Fruit fly (Drosophila melanogaster) whole organism, embryonic: ENCODE data around the gene dikar.

Experiments used
- Atf6 ChIP-seq: fragments of 200-800 bp; sonication (Bioruptor generic); IDR thresholded peaks from 2 replicates; pipeline ENCODE4 v1.3.6; 2022; ENCODE audit warnings: missing biosample characterization, missing genetic modification characterization
- B-H2 ChIP-seq: fragments of 200-800 bp; sonication (Bioruptor generic); optimal IDR thresholded peaks from 2 replicates; lab custom pipeline; 2018; ENCODE audit warnings: missing biosample characterization, mild to moderate bottlenecking, missing genetic modification characterization
- BtbVII ChIP-seq: fragments of 200-800 bp; sonication (Bioruptor generic); optimal IDR thresholded peaks from 3 replicates; lab custom pipeline; 2017; ENCODE audit warnings: missing biosample characterization, mild to moderate bottlenecking, missing genetic modification characterization
- CG10147 ChIP-seq: fragments of 200-800 bp; sonication (Bioruptor generic); optimal IDR thresholded peaks from 2 replicates; lab custom pipeline; 2019; ENCODE audit warnings: missing biosample characterization, mild to moderate bottlenecking, missing genetic modification characterization, moderate library complexity
- CG10267 ChIP-seq: fragments of 200-800 bp; sonication (Bioruptor generic); optimal IDR thresholded peaks from 2 replicates; lab custom pipeline; 2018; ENCODE audit warnings: missing biosample characterization, mild to moderate bottlenecking, missing genetic modification characterization, moderate library complexity
- CG10979 ChIP-seq: fragments of 200-800 bp; sonication (Bioruptor generic); optimal IDR thresholded peaks from 2 replicates; lab custom pipeline; 2018; ENCODE audit warnings: missing biosample characterization, mild to moderate bottlenecking, missing genetic modification characterization, moderate library complexity
- CG11085 ChIP-seq: fragments of 200-800 bp; sonication (Bioruptor generic); IDR thresholded peaks from 2 replicates; pipeline ENCODE4 v1.3.6; 2022; ENCODE audit warnings: missing biosample characterization, missing genetic modification characterization
- CG11504 ChIP-seq: fragments of 200-800 bp; sonication (Bioruptor generic); optimal IDR thresholded peaks from 3 replicates; lab custom pipeline; 2019; ENCODE audit warnings: missing biosample characterization, mild to moderate bottlenecking, missing genetic modification characterization, moderate library complexity
- CG13775 ChIP-seq: fragments of 200-800 bp; sonication (Bioruptor generic); optimal IDR thresholded peaks from 3 replicates; lab custom pipeline; 2017; ENCODE audit warnings: missing biosample characterization, mild to moderate bottlenecking, missing genetic modification characterization
- CG14667 ChIP-seq: fragments of 200-800 bp; sonication (Bioruptor generic); IDR thresholded peaks from 2 replicates; pipeline ENCODE4 v1.3.6; 2022; ENCODE audit warnings: missing biosample characterization, missing genetic modification characterization
- CG14710 ChIP-seq: fragments of 200-800 bp; sonication (Bioruptor generic); optimal IDR thresholded peaks from 3 replicates; lab custom pipeline; 2019; ENCODE audit warnings: missing biosample characterization, mild to moderate bottlenecking, missing genetic modification characterization, moderate library complexity
- CG15601 ChIP-seq: fragments of 200-800 bp; sonication (Bioruptor generic); optimal IDR thresholded peaks from 3 replicates; lab custom pipeline; 2019; ENCODE audit warnings: missing biosample characterization, mild to moderate bottlenecking, missing genetic modification characterization, moderate library complexity
- CG1602 ChIP-seq: fragments of 200-800 bp; sonication (Bioruptor generic); optimal IDR thresholded peaks from 3 replicates; lab custom pipeline; 2016; ENCODE audit warnings: missing biosample characterization, missing genetic modification characterization
- CG1647 ChIP-seq: fragments of 200-800 bp; sonication (Bioruptor generic); optimal IDR thresholded peaks from 3 replicates; lab custom pipeline; 2016; ENCODE audit warnings: missing biosample characterization, missing genetic modification characterization
- CG16779 ChIP-seq: fragments of 200-800 bp; sonication (Bioruptor generic); IDR thresholded peaks from 2 replicates; pipeline ENCODE4 v1.3.6; 2022; ENCODE audit warnings: missing biosample characterization, missing genetic modification characterization
- CG1792 ChIP-seq: fragments of 200-800 bp; sonication (Bioruptor generic); optimal IDR thresholded peaks from 2 replicates; lab custom pipeline; 2016; ENCODE audit warnings: missing biosample characterization, missing genetic modification characterization
- CG1832 ChIP-seq: fragments of 200-800 bp; sonication (Bioruptor generic); optimal IDR thresholded peaks from 2 replicates; lab custom pipeline; 2017; ENCODE audit warnings: missing biosample characterization, mild to moderate bottlenecking, missing genetic modification characterization, inconsistent platforms
- CG2199 ChIP-seq: fragments of 200-800 bp; sonication (Bioruptor generic); IDR thresholded peaks from 3 replicates; pipeline ENCODE4 v1.3.6; 2022; ENCODE audit warnings: missing biosample characterization, missing genetic modification characterization
- CG2678 ChIP-seq: fragments of 200-800 bp; sonication (Bioruptor generic); optimal IDR thresholded peaks from 3 replicates; lab custom pipeline; 2019; ENCODE audit warnings: missing biosample characterization, mild to moderate bottlenecking, missing genetic modification characterization, moderate library complexity
- CG3065 ChIP-seq: fragments of 200-800 bp; sonication (Bioruptor generic); optimal IDR thresholded peaks from 2 replicates; lab custom pipeline; 2016; ENCODE audit warnings: missing biosample characterization, missing genetic modification characterization
- CG32772 ChIP-seq: fragments of 200-800 bp; sonication (Bioruptor generic); IDR thresholded peaks from 2 replicates; pipeline ENCODE4 v1.3.6; 2022; ENCODE audit warnings: missing biosample characterization, missing genetic modification characterization
- CG3726 ChIP-seq: fragments of 200-800 bp; sonication (Bioruptor generic); IDR thresholded peaks from 3 replicates; pipeline ENCODE4, ENCODE4 v1.3.6; 2022; ENCODE audit warnings: missing biosample characterization, missing genetic modification characterization
- CG4854 ChIP-seq: fragments of 200-800 bp; sonication (Bioruptor generic); optimal IDR thresholded peaks from 2 replicates; lab custom pipeline; 2016; ENCODE audit warnings: missing biosample characterization, missing genetic modification characterization, inconsistent platforms
- CG8388 ChIP-seq: fragments of 200-800 bp; sonication (Bioruptor generic); optimal IDR thresholded peaks from 2 replicates; lab custom pipeline; 2019; ENCODE audit warnings: missing biosample characterization, mild to moderate bottlenecking, missing genetic modification characterization, moderate library complexity
- CG9727 ChIP-seq: fragments of 200-800 bp; sonication (Bioruptor generic); optimal IDR thresholded peaks from 3 replicates; lab custom pipeline; 2017; ENCODE audit warnings: missing biosample characterization, mild to moderate bottlenecking, missing genetic modification characterization
- Dad ChIP-seq: fragments of 200-800 bp; sonication (Bioruptor generic); optimal IDR thresholded peaks from 3 replicates; lab custom pipeline; 2016; ENCODE audit warnings: missing biosample characterization, missing genetic modification characterization
- Dll ChIP-seq: fragments of 200-800 bp; sonication (Bioruptor generic); IDR thresholded peaks from 4 replicates; pipeline ENCODE4 v1.3.6; 2022; ENCODE audit warnings: missing biosample characterization, missing genetic modification characterization; ENCODE audit not compliant: partially characterized antibody
- H2.0 ChIP-seq: fragments of 200-800 bp; sonication (Bioruptor generic); IDR thresholded peaks from 2 replicates; pipeline ENCODE4 v1.3.6; 2022; ENCODE audit warnings: missing biosample characterization, missing genetic modification characterization
- Hr78 ChIP-seq, 2 experiments: fragments of 200-800 bp in 1 of 2; fragments of >200 bp in 1 of 2; sonication (Bioruptor generic) in 1 of 2; optimal IDR thresholded peaks; 2 replicates each; lab custom pipeline; 2017 to 2019; ENCODE audit warnings: missing biosample characterization in 2 of 2, missing genetic modification characterization in 2 of 2, mild to moderate bottlenecking in 1 of 2, moderate library complexity in 1 of 2
- Lhr ChIP-seq: fragments of 200-800 bp; sonication (Bioruptor generic); optimal IDR thresholded peaks from 3 replicates; lab custom pipeline; 2017; ENCODE audit warnings: mild to moderate bottlenecking, missing biosample characterization, missing genetic modification reagents, missing genetic modification characterization
- Med ChIP-seq: fragments of 200-800 bp; sonication (Bioruptor generic); peaks from one replicate; lab custom pipeline; 2016; ENCODE audit warnings: missing biosample characterization, missing genetic modification characterization, mild to moderate bottlenecking, inconsistent platforms, moderate library complexity
- Mrtf ChIP-seq: fragments of 200-800 bp; sonication (Bioruptor generic); IDR thresholded peaks from 3 replicates; pipeline ENCODE4 v1.3.6; 2022; ENCODE audit warnings: missing biosample characterization, missing genetic modification characterization
- NK7.1 ChIP-seq: fragments of 200-800 bp; sonication (Bioruptor generic); optimal IDR thresholded peaks from 3 replicates; lab custom pipeline; 2016; ENCODE audit warnings: missing biosample characterization, missing genetic modification characterization
- Neu2 ChIP-seq: fragments of 200-800 bp; sonication (Bioruptor generic); optimal IDR thresholded peaks from 3 replicates; lab custom pipeline; 2016; ENCODE audit warnings: missing biosample characterization, missing genetic modification characterization, borderline replicate concordance
- Opbp ChIP-seq: fragments of 200-800 bp; sonication (Bioruptor generic); IDR thresholded peaks from 3 replicates; pipeline ENCODE4 v1.3.6; 2022; ENCODE audit warnings: missing biosample characterization, missing genetic modification characterization; ENCODE audit not compliant: partially characterized antibody
- Sry-β ChIP-seq: fragments of 200-800 bp; sonication (Bioruptor generic); optimal IDR thresholded peaks from 2 replicates; lab custom pipeline; 2018; ENCODE audit warnings: missing biosample characterization, mild to moderate bottlenecking, missing genetic modification characterization, moderate library complexity
- amos ChIP-seq: fragments of 200-800 bp; sonication (Bioruptor generic); IDR thresholded peaks from 2 replicates; pipeline ENCODE4 v1.3.6; 2022; ENCODE audit warnings: missing biosample characterization, missing genetic modification characterization; ENCODE audit not compliant: partially characterized antibody
- bbx ChIP-seq: fragments of 200-800 bp; sonication (Bioruptor generic); IDR thresholded peaks from 2 replicates; pipeline ENCODE4 v1.3.6; 2022; ENCODE audit warnings: missing biosample characterization, missing genetic modification characterization; ENCODE audit not compliant: partially characterized antibody
- caup ChIP-seq: fragments of 200-800 bp; sonication (Bioruptor generic); optimal IDR thresholded peaks from 3 replicates; lab custom pipeline; 2017; ENCODE audit warnings: missing biosample characterization, mild to moderate bottlenecking, missing genetic modification characterization, moderate library complexity; ENCODE audit not compliant: severe bottlenecking
- chm ChIP-seq: fragments of 200-800 bp; sonication (Bioruptor generic); IDR thresholded peaks from 2 replicates; pipeline ENCODE4 v1.3.6; 2022; ENCODE audit warnings: missing biosample characterization, missing genetic modification characterization
- ci ChIP-seq: fragments of 200-800 bp; sonication (Bioruptor generic); IDR thresholded peaks from 3 replicates; pipeline ENCODE4 v1.3.6; 2022; ENCODE audit warnings: missing biosample characterization, missing genetic modification characterization
- cwo ChIP-seq: fragments of 200-800 bp; sonication (Bioruptor generic); optimal IDR thresholded peaks from 3 replicates; lab custom pipeline; 2017; ENCODE audit warnings: missing biosample characterization, missing genetic modification characterization, mild to moderate bottlenecking, moderate library complexity, missing genetic modification reagents
- fd64A ChIP-seq: fragments of 200-800 bp; sonication (Bioruptor generic); optimal IDR thresholded peaks from 3 replicates; lab custom pipeline; 2018; ENCODE audit warnings: missing biosample characterization, mild to moderate bottlenecking, missing genetic modification characterization
- lilli ChIP-seq: fragments of 200-800 bp; sonication (Bioruptor generic); optimal IDR thresholded peaks from 3 replicates; lab custom pipeline; 2016; ENCODE audit warnings: missing biosample characterization, missing genetic modification characterization
- row ChIP-seq: fragments of 200-800 bp; sonication (Bioruptor generic); IDR thresholded peaks from 3 replicates; pipeline ENCODE4 v1.3.6; 2022; ENCODE audit warnings: missing biosample characterization, missing genetic modification characterization
- sima ChIP-seq: fragments of 200-800 bp; sonication (Bioruptor generic); optimal IDR thresholded peaks from 2 replicates; lab custom pipeline; 2016; ENCODE audit warnings: missing biosample characterization, missing genetic modification characterization
- trh ChIP-seq: fragments of 200-800 bp; sonication (Bioruptor generic); optimal IDR thresholded peaks from 2 replicates; lab custom pipeline; 2016; ENCODE audit warnings: missing biosample characterization, missing genetic modification characterization
- vnd ChIP-seq: fragments of 200-800 bp; sonication (Bioruptor generic); IDR thresholded peaks from 3 replicates; pipeline ENCODE4 v1.3.6; 2022; ENCODE audit warnings: missing biosample characterization, missing genetic modification characterization; ENCODE audit not compliant: partially characterized antibody
- yki ChIP-seq: fragments of >200 bp; optimal IDR thresholded peaks from 3 replicates; lab custom pipeline; 2018

dikar gene

DNA sequence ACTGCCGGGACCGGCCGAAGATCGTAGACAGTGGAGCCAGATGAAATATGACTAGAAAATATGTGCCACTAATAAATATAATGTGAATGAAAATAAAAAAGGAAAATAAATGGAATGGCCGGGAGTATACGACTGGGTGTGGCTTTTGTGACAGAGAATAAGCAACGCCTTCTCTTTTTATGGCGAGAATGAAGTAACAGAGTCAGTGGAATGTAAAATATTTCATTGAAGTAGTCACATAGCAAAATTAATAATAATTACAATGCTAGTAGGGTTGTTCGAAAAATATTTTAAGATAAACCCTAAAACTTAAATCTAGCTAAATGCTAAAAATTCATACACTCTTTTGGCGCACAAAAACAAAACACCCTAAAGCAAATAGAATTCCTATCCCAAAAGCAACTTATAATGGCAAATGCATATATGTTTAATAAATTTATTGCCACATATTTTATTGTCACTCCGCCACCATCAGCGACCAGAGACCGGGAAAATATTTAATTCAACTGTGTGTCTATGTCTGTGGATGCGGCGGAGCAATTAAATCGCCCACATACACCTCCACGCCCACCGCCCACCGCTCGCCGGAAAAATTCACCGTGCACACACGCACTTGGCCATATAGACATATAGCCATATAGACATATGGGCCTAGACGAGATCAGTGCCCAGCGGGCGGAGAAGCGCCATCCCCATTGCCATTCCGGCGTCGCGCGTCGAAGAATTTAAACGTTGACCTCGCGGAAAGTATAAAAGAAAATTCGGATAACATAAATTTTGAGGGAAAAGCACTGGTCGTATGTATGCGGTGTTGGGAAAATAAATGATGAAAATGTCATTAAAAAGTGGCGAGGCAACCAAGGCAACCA is 36.0 kb downstream of the dikar start (continued):
- peak; percentile 48 for TF ChIP-seq CG2678 (tag; lab: Kevin White, UChicago)
- no peak for TF ChIP-seq CG1832 (GFP tag; lab: Kevin White, UChicago)
- TF ChIP-seq Mrtf (GFP tag; lab: Robert Waterston, UW) = no peak
- peak; percentile 63 for TF ChIP-seq Med (GFP tag; lab: Kevin White, UChicago)
- no peak for TF ChIP-seq CG32772 (GFP tag; lab: Robert Waterston, UW)
- peak; percentile 51 for TF ChIP-seq CG11504 (tag; lab: Kevin White, UChicago)
- no peak for TF ChIP-seq CG10147 (GFP tag; lab: Kevin White, UChicago)
- TF ChIP-seq CG2199 (GFP tag; lab: Robert Waterston, UW) = no peak
- TF ChIP-seq row (GFP tag; lab: Robert Waterston, UW) = peak; percentile 39; the same call in 2 of the 3 replicates
- no peak for TF ChIP-seq vnd (GFP tag; lab: Robert Waterston, UW)
- TF ChIP-seq CG3065 (GFP tag; lab: Kevin White, UChicago) = no peak
- no peak for TF ChIP-seq B-H2 (GFP tag; lab: Kevin White, UChicago)
- TF ChIP-seq CG1792 (GFP tag; lab: Kevin White, UChicago) = no peak
- TF ChIP-seq cwo (GFP tag; lab: Kevin White, UChicago) = peak; percentile 10
- no peak for TF ChIP-seq Hr78 (GFP tag; optimal IDR thresholded peaks at IDR 0.05; lab: Kevin White, UChicago)
- TF ChIP-seq CG1602 (GFP tag; lab: Kevin White, UChicago) = no peak
- TF ChIP-seq Dll (GFP tag; lab: Robert Waterston, UW) = no peak
- TF ChIP-seq fd64A (GFP tag; lab: Kevin White, UChicago) = no peak
- no peak for TF ChIP-seq Opbp (GFP tag; lab: Robert Waterston, UW)
- TF ChIP-seq NK7.1 (GFP tag; lab: Kevin White, UChicago) = no peak
- no peak for TF ChIP-seq amos (GFP tag; lab: Robert Waterston, UW)
- no peak for TF ChIP-seq CG4854 (GFP tag; lab: Kevin White, UChicago)
- no peak for TF ChIP-seq CG16779
- TF ChIP-seq Dad (GFP tag; lab: Kevin White, UChicago) = no peak
- no peak for TF ChIP-seq caup (GFP tag; lab: Kevin White, UChicago)
- no peak for TF ChIP-seq CG9727 (GFP tag; lab: Kevin White, UChicago)
- no peak for TF ChIP-seq ci (GFP tag; lab: Robert Waterston, UW)
- TF ChIP-seq BtbVII (GFP tag; lab: Kevin White, UChicago) = no peak
- TF ChIP-seq CG11085 (GFP tag; lab: Robert Waterston, UW) = no peak
- TF ChIP-seq bbx (GFP tag; lab: Robert Waterston, UW) = no peak
- TF ChIP-seq CG3726 (GFP tag; lab: Robert Waterston, UW) = no peak
- TF ChIP-seq yki = no peak
- TF ChIP-seq Neu2 = no peak
- TF ChIP-seq Lhr (GFP tag; lab: Kevin White, UChicago) = no peak
- TF ChIP-seq CG14667 (GFP tag; lab: Robert Waterston, UW) = no peak
- no peak for TF ChIP-seq Sry-β (GFP tag; lab: Kevin White, UChicago)
- no peak for TF ChIP-seq sima (GFP tag; lab: Kevin White, UChicago)
- TF ChIP-seq CG10267 (tag; lab: Kevin White, UChicago) = no peak
- no peak for TF ChIP-seq CG13775 (GFP tag; lab: Kevin White, UChicago)
- no peak for TF ChIP-seq CG8388
- TF ChIP-seq Atf6 (GFP tag; lab: Robert Waterston, UW) = no peak
- no peak for TF ChIP-seq CG1647 (GFP tag; lab: Kevin White, UChicago)
- TF ChIP-seq lilli (GFP tag; lab: Kevin White, UChicago) = peak; percentile 13
- TF ChIP-seq CG10979 (tag; lab: Kevin White, UChicago) = no peak
- no peak for TF ChIP-seq chm (GFP tag; lab: Robert Waterston, UW)
- no peak for TF ChIP-seq CG14710 (tag; lab: Kevin White, UChicago)
- TF ChIP-seq H2.0 (GFP tag; lab: Robert Waterston, UW) = no peak
- no peak for TF ChIP-seq trh (GFP tag; lab: Kevin White, UChicago)
- no peak for TF ChIP-seq CG15601
